Fruit fly (Drosophila melanogaster): ENCODE measurements around the gene jigr1.

DNA sequence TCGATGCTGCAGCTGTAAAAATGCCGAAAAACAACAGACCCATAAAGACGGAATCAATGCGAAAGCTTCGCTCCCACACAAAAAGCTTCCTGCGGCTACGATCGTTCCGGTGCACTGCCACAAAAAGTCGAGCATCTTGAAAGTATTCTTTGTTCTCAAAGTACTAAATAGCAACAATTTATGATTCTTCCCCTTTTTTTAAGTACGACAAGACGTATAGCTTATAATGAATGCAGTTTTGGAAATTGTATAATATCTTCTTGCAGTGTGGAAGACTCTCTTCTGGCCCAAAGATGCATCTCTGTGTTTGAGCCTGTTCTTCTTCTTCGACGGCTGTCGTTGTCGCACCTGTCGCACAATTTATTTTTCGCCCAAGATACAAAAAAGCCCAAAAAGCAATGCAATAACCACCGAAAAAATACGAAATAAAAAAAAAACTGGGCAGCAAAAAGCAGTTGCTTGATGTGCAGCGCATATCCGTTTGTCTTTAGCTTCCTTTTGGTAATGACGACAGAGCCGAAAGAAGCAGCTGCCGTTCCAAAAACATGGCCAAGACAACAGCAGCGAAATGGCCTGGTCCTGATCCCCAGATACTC, 3.7 kb upstream of the jigr1 start:
- TF ChIP-seq Pif1B (GFP tag; optimal IDR thresholded peaks at IDR 0.05) (peak; percentile 56), gl (tag; optimal IDR thresholded peaks at IDR 0.05) (no peak), Pif1A (GFP tag; optimal IDR thresholded peaks at IDR 0.05) (peak; percentile 53), CG14655 (GFP tag; optimal IDR thresholded peaks at IDR 0.05) (peak; percentile 9), rn (GFP tag; IDR thresholded peaks at IDR 0.05) (no peak), CG9948 (tag; optimal IDR thresholded peaks at IDR 0.05) (no peak), Snoo (tag; optimal IDR thresholded peaks at IDR 0.05) (peak; percentile 69), CG8301 (tag; optimal IDR thresholded peaks at IDR 0.05) (peak; percentile 6), CG15710 (tag; optimal IDR thresholded peaks at IDR 0.05) (no peak), fd96Ca (GFP tag; IDR thresholded peaks at IDR 0.05) (no peak), CG34367 (tag; optimal IDR thresholded peaks at IDR 0.05) (no peak), CG10348 (GFP tag; IDR thresholded peaks at IDR 0.05) (no peak)

Measured in whole organism, pupa.